Worm (Caenorhabditis elegans): Measurements from ENCODE around the gene F34D10.4.

DNA sequence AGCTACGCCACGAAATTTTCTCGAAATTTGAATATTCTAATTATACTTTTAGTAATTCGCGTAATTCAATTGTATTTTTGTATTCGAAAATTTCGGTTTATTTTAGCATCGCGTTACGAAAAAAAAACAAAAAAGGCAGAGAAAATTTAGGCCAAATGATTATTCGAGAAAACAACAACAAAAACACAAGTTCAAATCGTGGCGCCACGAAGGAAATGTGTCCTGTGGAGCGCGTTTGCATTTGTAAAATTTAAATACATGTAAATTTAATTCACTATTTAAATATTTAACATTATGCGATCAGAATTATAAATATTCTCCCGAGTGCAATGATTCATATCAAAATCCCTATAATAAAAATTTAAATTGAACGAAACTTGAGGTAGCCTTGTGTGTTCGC, 12.7 kb upstream of the F34D10.4 start:
- TF ChIP-seq elt-3 (tag; optimal IDR thresholded peaks at IDR 0.05) (no peak), unc-39 (tag; optimal IDR thresholded peaks at IDR 0.05) (no peak), nhr-76 (tag; optimal IDR thresholded peaks at IDR 0.05) (no peak), mab-5 (tag; optimal IDR thresholded peaks at IDR 0.05) (no peak), lsy-2 (tag; optimal IDR thresholded peaks at IDR 0.05) (no peak), nhr-28 (tag; optimal IDR thresholded peaks at IDR 0.05) (no peak), lin-13 (tag; optimal IDR thresholded peaks at IDR 0.05) (no peak), elt-1 (tag; optimal IDR thresholded peaks at IDR 0.05; ENCODE audit: borderline replicate concordance, insufficient read depth) (no peak), mep-1 (tag; optimal IDR thresholded peaks at IDR 0.05) (no peak)
